Worm (Caenorhabditis elegans) whole organism, young adult: ENCODE data around the gene Y7A5A.1.

Source experiments
- B0019.2 ChIP-seq: fragments of 200-800 bp; sonication (Bioruptor generic); conservative IDR thresholded peaks from 2 replicates; pipeline ENCODE4 v1.3.6; 2022; ENCODE audit warnings: missing genetic modification reagents, missing genetic modification characterization, missing compliant biosample characterization
- B0035.1 ChIP-seq: sonication (generic microtip); optimal IDR thresholded peaks from 2 replicates; lab custom pipeline; 2016; ENCODE audit warnings: missing genetic modification characterization, mild to moderate bottlenecking, missing compliant biosample characterization, missing genotype, missing genetic modification reagents
- B0261.1 ChIP-seq: sonication (generic microtip); optimal IDR thresholded peaks from 2 replicates; lab custom pipeline; 2016; ENCODE audit warnings: mild to moderate bottlenecking, missing genetic modification characterization, moderate library complexity, missing compliant biosample characterization
- F10E7.11 ChIP-seq: sonication (generic microtip); optimal IDR thresholded peaks from 2 replicates; lab custom pipeline; 2017; ENCODE audit warnings: mild to moderate bottlenecking, missing genetic modification characterization, moderate library complexity, missing compliant biosample characterization
- F37B4.10 ChIP-seq: fragments of 200-800 bp; sonication (Bioruptor generic); IDR thresholded peaks from 2 replicates; pipeline ENCODE4 v1.3.6; 2022; ENCODE audit warnings: missing genetic modification characterization, missing compliant biosample characterization
- F52B5.7 ChIP-seq: sonication (generic microtip); optimal IDR thresholded peaks from 2 replicates; lab custom pipeline; 2016; ENCODE audit warnings: mild to moderate bottlenecking, missing genetic modification characterization, missing compliant biosample characterization
- T26A5.8 ChIP-seq: sonication (generic microtip); optimal IDR thresholded peaks from 2 replicates; lab custom pipeline; 2016; ENCODE audit warnings: missing genetic modification characterization, missing compliant biosample characterization
- Y67H2A.10 ChIP-seq: fragments of 200-800 bp; sonication (Bioruptor generic); conservative IDR thresholded peaks from 2 replicates; pipeline ENCODE4 v1.3.6; 2022; ENCODE audit warnings: missing genetic modification reagents, missing genetic modification characterization, missing compliant biosample characterization
- Y79H2A.3 ChIP-seq: fragments of 200-800 bp; sonication (Bioruptor generic); conservative IDR thresholded peaks from 2 replicates; pipeline ENCODE4 v1.3.6; 2022; ENCODE audit warnings: missing genetic modification reagents, missing genetic modification characterization, missing compliant biosample characterization
- Y95B8A.8 ChIP-seq: fragments of 200-800 bp; sonication (Bioruptor generic); IDR thresholded peaks from 2 replicates; pipeline ENCODE4 v1.3.6; 2022; ENCODE audit warnings: missing genetic modification reagents, missing genetic modification characterization, missing compliant biosample characterization
- aptf-3 ChIP-seq: fragments of 200-800 bp; sonication (Bioruptor generic); IDR thresholded peaks from 2 replicates; pipeline ENCODE4 v1.3.6; 2022; ENCODE audit warnings: missing genetic modification characterization, missing compliant biosample characterization
- athp-1 ChIP-seq: sonication (generic microtip); optimal IDR thresholded peaks from 2 replicates; lab custom pipeline; 2017; ENCODE audit warnings: mild to moderate bottlenecking, missing genetic modification characterization, missing compliant biosample characterization
- attf-3 ChIP-seq: fragments of 200-800 bp; sonication (Bioruptor generic); conservative IDR thresholded peaks from 2 replicates; pipeline ENCODE4 v1.3.6; 2022; ENCODE audit warnings: missing genetic modification reagents, missing genetic modification characterization, missing compliant biosample characterization
- ceh-27 ChIP-seq: fragments of 200-800 bp; sonication (Bioruptor generic); optimal IDR thresholded peaks from 2 replicates; lab custom pipeline; 2018; ENCODE audit warnings: mild to moderate bottlenecking, missing genetic modification characterization, moderate library complexity, missing compliant biosample characterization
- die-1 ChIP-seq: sonication (generic microtip); optimal IDR thresholded peaks from 2 replicates; lab custom pipeline; 2016; ENCODE audit warnings: missing genotype, mild to moderate bottlenecking, missing genetic modification characterization, missing compliant biosample characterization
- dpl-1 ChIP-seq: fragments of 150-350 bp; optimal IDR thresholded peaks from 2 replicates; lab custom pipeline; 2014; ENCODE audit warnings: missing biosample characterization, missing genetic modification reagents, missing genetic modification characterization
- gei-17 ChIP-seq: fragments of 200-800 bp; sonication (Bioruptor generic); optimal IDR thresholded peaks from 2 replicates; lab custom pipeline; 2018; ENCODE audit warnings: mild to moderate bottlenecking, missing genetic modification characterization, missing compliant biosample characterization
- hlh-12 ChIP-seq: sonication (generic microtip); optimal IDR thresholded peaks from 2 replicates; lab custom pipeline; 2016; ENCODE audit warnings: missing genetic modification characterization, missing compliant biosample characterization
- hsf-1 ChIP-seq: fragments of 200-800 bp; sonication (Bioruptor generic); IDR thresholded peaks from 2 replicates; pipeline ENCODE4 v1.3.6; 2022; ENCODE audit warnings: missing genetic modification reagents, missing genetic modification characterization, missing compliant biosample characterization
- lsl-1 ChIP-seq: fragments of 200-800 bp; sonication (Bioruptor generic); optimal IDR thresholded peaks from 2 replicates; lab custom pipeline; 2018; ENCODE audit warnings: mild to moderate bottlenecking, missing genetic modification characterization, moderate library complexity, missing compliant biosample characterization
- mcd-1 ChIP-seq: fragments of 200-800 bp; sonication (Bioruptor generic); IDR thresholded peaks from 2 replicates; pipeline ENCODE4 v1.3.6; 2022; ENCODE audit warnings: missing genetic modification reagents, missing genetic modification characterization, missing compliant biosample characterization
- mel-28 ChIP-seq: sonication (generic microtip); optimal IDR thresholded peaks from 2 replicates; lab custom pipeline; 2016; ENCODE audit warnings: borderline replicate concordance, mild to moderate bottlenecking, missing genetic modification characterization, missing compliant biosample characterization
- mes-4 ChIP-seq: sonication (generic microtip); optimal IDR thresholded peaks from 2 replicates; lab custom pipeline; 2016; ENCODE audit warnings: missing genotype, missing genetic modification characterization, missing compliant biosample characterization
- mxl-1 ChIP-seq: sonication (generic microtip); optimal IDR thresholded peaks from 2 replicates; lab custom pipeline; 2016; ENCODE audit warnings: missing genetic modification characterization, missing compliant biosample characterization
- nfya-2 ChIP-seq: fragments of 200-800 bp; sonication (Bioruptor generic); IDR thresholded peaks from 2 replicates; pipeline ENCODE4 v1.3.6; 2022; ENCODE audit warnings: missing genetic modification reagents, missing genetic modification characterization, missing compliant biosample characterization
- nfyb-1 ChIP-seq: fragments of 200-800 bp; sonication (Bioruptor generic); IDR thresholded peaks from 2 replicates; pipeline ENCODE4 v1.3.6; 2022; ENCODE audit warnings: missing genetic modification reagents, missing genetic modification characterization, missing compliant biosample characterization
- pha-4 ChIP-seq: fragments of 150-350 bp; sonication (generic microtip); optimal IDR thresholded peaks from 2 replicates; lab custom pipeline; 2014; ENCODE audit warnings: missing biosample characterization, missing genetic modification reagents, missing genetic modification characterization
- rcor-1 ChIP-seq: fragments of 200-800 bp; sonication (Bioruptor generic); IDR thresholded peaks from 2 replicates; pipeline ENCODE4 v1.3.6; 2022; ENCODE audit warnings: missing genetic modification reagents, missing genetic modification characterization, missing compliant biosample characterization
- rpc-1 ChIP-seq, 2 experiments: fragments of 150-350 bp in 1 of 2; sonication (generic microtip) in 1 of 2; optimal IDR thresholded peaks; 2 replicates each; lab custom pipeline; 2014 to 2018; ENCODE audit warnings: missing biosample characterization in 1 of 2, missing genetic modification characterization in 1 of 2, missing genetic modification reagents in 1 of 2, missing genotype in 1 of 2
- snpc-3.4 ChIP-seq: sonication (generic microtip); optimal IDR thresholded peaks from 2 replicates; lab custom pipeline; 2017; ENCODE audit warnings: missing genetic modification characterization, mild to moderate bottlenecking, missing compliant biosample characterization, antibody characterized with exemption, moderate library complexity, missing genotype, missing genetic modification reagents
- snpc-4 ChIP-seq, 5 experiments: fragments of 150-350 bp in 1 of 5; sonication (generic microtip) in 4 of 5; optimal IDR thresholded peaks; 2 replicates each; lab custom pipeline; 2014 to 2018; ENCODE audit warnings: missing genetic modification characterization in 5 of 5, missing biosample characterization in 3 of 5, antibody characterized with exemption in 2 of 5, mild to moderate bottlenecking in 2 of 5, missing compliant biosample characterization in 2 of 5, missing genotype in 2 of 5, moderate library complexity in 2 of 5, missing genetic modification reagents in 1 of 5
- somi-1 ChIP-seq: fragments of 200-800 bp; sonication (Bioruptor generic); optimal IDR thresholded peaks from 2 replicates; lab custom pipeline; 2018; ENCODE audit warnings: mild to moderate bottlenecking, missing genetic modification characterization, missing compliant biosample characterization
- sptf-2 ChIP-seq: fragments of 200-800 bp; sonication (Bioruptor generic); optimal IDR thresholded peaks from 2 replicates; lab custom pipeline; 2018; ENCODE audit warnings: mild to moderate bottlenecking, missing genetic modification characterization, missing compliant biosample characterization
- tbp1 ChIP-seq: fragments of 200-800 bp; sonication (Bioruptor generic); optimal IDR thresholded peaks from 2 replicates; lab custom pipeline; 2018; ENCODE audit warnings: mild to moderate bottlenecking, missing genetic modification characterization, missing compliant biosample characterization
- unc-130 ChIP-seq: sonication (generic microtip); optimal IDR thresholded peaks from 2 replicates; lab custom pipeline; 2016; ENCODE audit warnings: missing genetic modification reagents, missing genetic modification characterization, missing compliant biosample characterization
- xnd-1 ChIP-seq: sonication (generic microtip); optimal IDR thresholded peaks from 2 replicates; lab custom pipeline; 2016; ENCODE audit warnings: missing genotype, missing genetic modification reagents, missing genetic modification characterization, missing compliant biosample characterization
- ztf-18 ChIP-seq: sonication (generic microtip); optimal IDR thresholded peaks from 2 replicates; lab custom pipeline; 2016; ENCODE audit warnings: missing genotype, mild to moderate bottlenecking, missing genetic modification characterization, missing compliant biosample characterization
- ztf-26 ChIP-seq: sonication (generic microtip); optimal IDR thresholded peaks from 2 replicates; lab custom pipeline; 2017; ENCODE audit warnings: missing genetic modification characterization, missing compliant biosample characterization

Gene Y7A5A.1

DNA sequence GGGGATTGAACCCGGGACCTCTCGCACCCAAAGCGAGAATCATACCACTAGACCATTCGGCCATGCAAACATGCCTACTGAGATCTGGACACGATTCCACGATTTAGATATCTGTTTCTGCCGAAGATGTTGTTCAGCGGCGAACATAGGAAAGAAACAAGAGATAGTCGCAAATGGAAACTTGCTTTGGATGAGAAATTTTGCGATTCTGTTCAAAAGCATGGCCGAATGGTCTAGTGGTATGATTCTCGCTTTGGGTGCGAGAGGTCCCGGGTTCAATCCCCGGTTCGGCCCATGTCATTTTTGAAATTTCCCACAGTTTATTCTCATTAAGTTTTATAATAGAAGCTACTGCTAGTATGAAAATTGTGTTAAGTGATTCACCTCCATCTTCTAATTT lies 25.3 kb upstream of the Y7A5A.1 start (continued):
- TF ChIP-seq mes-4 (tag; lab: Kevin White, UChicago) (no peak), ceh-27 (GFP tag; lab: Kevin White, UChicago) (no peak)
- TF ChIP-seq, all 124 proteins: peak for 17

DNA sequence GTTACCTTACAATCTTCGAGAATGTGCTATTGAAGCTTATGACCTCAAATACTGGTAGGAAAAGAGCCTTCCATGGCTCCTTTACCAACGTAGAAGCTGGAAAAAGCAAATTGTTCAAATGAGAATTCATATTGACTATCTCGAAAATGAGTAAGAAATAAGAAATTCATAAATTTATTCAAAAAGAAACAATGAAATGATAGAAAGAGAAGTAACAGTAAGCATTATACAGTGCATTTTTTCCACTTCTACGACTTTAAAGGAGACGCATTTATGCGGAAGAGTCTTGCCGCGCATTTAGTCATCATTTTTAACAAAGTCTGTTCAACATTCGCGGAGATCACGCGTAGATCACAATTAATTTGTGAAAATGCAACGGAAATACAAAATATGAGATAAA lies 23.7 kb upstream of the Y7A5A.1 start, which contains the start of gene Y7A5A.10:
Gene Y7A5A.10 (minus strand): TSS at position 101 of the 400 bp plus-strand sequence.
- TF ChIP-seq hsf-1 (GFP tag; lab: Robert Waterston, UW) (no peak), snpc-3.4 (tag; lab: Kevin White, UChicago) (no peak), F52B5.7 (tag; lab: Kevin White, UChicago) (no peak), Y95B8A.8 (GFP tag; lab: Robert Waterston, UW) (no peak), lsl-1 (GFP tag; lab: Kevin White, UChicago) (no peak), ztf-26 (no peak), F10E7.11 (tag; lab: Kevin White, UChicago) (no peak), B0035.1 (no peak), mxl-1 (tag; lab: Kevin White, UChicago) (no peak), athp-1 (tag; lab: Kevin White, UChicago) (no peak), B0019.2 (GFP tag; lab: Robert Waterston, UW) (no peak), somi-1 (GFP tag; lab: Kevin White, UChicago) (no peak), mcd-1 (GFP tag; lab: Robert Waterston, UW) (no peak)

DNA sequence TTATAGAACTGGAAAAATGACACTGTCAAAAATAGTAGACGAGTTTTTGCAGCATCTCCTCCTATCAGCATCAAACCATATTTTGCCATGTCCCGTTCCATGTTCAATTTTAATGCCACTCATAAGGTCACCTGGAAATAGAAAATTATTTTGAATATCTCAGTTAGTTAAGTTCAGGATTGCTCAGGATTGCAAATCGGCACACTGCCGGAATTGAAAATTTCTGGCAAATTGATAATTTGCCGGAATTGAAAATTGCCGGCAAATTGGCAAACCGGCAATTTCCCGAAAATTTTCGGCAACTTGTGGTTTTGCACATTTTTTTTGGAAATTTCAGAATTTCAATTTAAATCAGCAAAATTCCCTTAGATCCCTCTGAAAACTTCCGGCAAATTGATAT lies 15.4 kb upstream of the Y7A5A.1 start, which contains the start of gene Y7A5A.5:
Gene Y7A5A.5 (minus strand): TSS at position 101 of the 400 bp plus-strand sequence.
- TF ChIP-seq B0261.1: no peak

DNA sequence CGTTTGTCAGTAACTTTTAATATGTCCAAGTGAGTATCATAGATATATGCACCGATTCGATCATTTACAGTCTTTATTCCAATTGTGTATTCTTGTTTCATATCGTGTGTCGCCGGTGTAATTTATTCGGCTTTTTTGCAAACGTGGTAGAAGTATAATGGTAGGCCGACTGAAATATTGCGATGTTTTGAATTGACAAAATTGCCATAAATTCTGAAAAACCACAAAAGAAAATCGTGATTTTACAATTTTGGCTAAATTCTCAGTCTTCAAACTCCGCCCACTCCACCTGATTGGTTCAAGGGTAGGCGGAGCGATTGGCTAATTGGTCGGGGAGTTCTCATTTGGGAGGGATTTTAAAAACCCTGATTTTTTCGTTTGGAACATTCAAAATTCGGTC lies 13.3 kb upstream of the Y7A5A.1 start, which contains the start of gene Y7A5A.3:
Gene Y7A5A.3 (minus strand): TSS at position 101 of the 400 bp plus-strand sequence.
- no peak for TF ChIP-seq nfya-2
- TF ChIP-seq tbp1 (GFP tag; lab: Kevin White, UChicago): no peak
- TF ChIP-seq unc-130 (GFP tag; lab: Kevin White, UChicago): no peak
- TF ChIP-seq F37B4.10 (GFP tag; lab: Robert Waterston, UW): no peak
- TF ChIP-seq mcd-1 (GFP tag; lab: Robert Waterston, UW): no peak
- no peak for TF ChIP-seq nfyb-1 (GFP tag; lab: Robert Waterston, UW)
- TF ChIP-seq sptf-2 (GFP tag; lab: Kevin White, UChicago): no peak
- TF ChIP-seq gei-17 (GFP tag; lab: Kevin White, UChicago): no peak
- TF ChIP-seq snpc-3.4 (tag; lab: Kevin White, UChicago): no peak
- no peak for TF ChIP-seq aptf-3 (GFP tag; lab: Robert Waterston, UW)
- TF ChIP-seq die-1 (tag; lab: Kevin White, UChicago): no peak
- TF ChIP-seq T26A5.8 (tag; lab: Kevin White, UChicago): no peak
- TF ChIP-seq ztf-18: no peak
- TF ChIP-seq hlh-12 (tag; lab: Kevin White, UChicago): no peak
- TF ChIP-seq Y67H2A.10 (GFP tag; lab: Robert Waterston, UW): no peak
- TF ChIP-seq rpc-1 (optimal IDR thresholded peaks at IDR 0.05; lab: Kevin White, UChicago): no peak
- TF ChIP-seq rpc-1 (tag; optimal IDR thresholded peaks at IDR 0.05; lab: Kevin White, UChicago): no peak
- no peak for TF ChIP-seq mel-28 (tag; lab: Kevin White, UChicago)
- no peak for TF ChIP-seq hsf-1 (GFP tag; lab: Robert Waterston, UW)

DNA sequence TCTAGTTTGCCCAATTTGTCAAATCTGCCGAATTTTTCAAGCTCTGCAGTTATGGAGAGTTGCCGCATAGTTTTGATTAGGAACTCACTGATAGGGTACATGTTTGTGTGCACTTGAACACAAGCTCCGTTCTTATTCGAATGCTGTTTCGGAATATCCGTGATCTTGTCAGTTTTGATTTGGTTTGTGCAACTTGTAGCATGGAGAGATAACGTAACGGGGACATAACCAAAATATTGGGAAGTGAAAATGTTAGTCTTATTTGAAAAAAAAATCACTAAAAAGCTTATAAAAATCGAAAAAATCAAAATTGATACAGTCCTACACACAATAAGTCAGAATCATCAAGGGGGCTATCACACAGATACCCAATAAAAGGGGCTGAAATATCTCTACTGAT lies 10.7 kb upstream of the Y7A5A.1 start, which contains the start of gene Y7A5A.24:
Gene Y7A5A.24 (minus strand): TSS at position 101 of the 400 bp plus-strand sequence.
- TF ChIP-seq rcor-1 (GFP tag; lab: Robert Waterston, UW) (no peak), Y67H2A.10 (GFP tag; lab: Robert Waterston, UW) (no peak), snpc-4 (GFP tag; optimal IDR thresholded peaks at IDR 0.05; lab: Kevin White, UChicago) (no peak), snpc-4 (tag; optimal IDR thresholded peaks at IDR 0.05; lab: Kevin White, UChicago) (no peak), dpl-1 (GFP tag; lab: Kevin White, UChicago) (no peak), xnd-1 (tag; lab: Kevin White, UChicago) (no peak), attf-3 (GFP tag; lab: Robert Waterston, UW) (no peak), Y79H2A.3 (GFP tag; lab: Robert Waterston, UW) (no peak), hsf-1 (GFP tag; lab: Robert Waterston, UW) (no peak), T26A5.8 (tag; lab: Kevin White, UChicago) (no peak), pha-4 (no peak), F52B5.7 (tag; lab: Kevin White, UChicago) (no peak), rpc-1 (optimal IDR thresholded peaks at IDR 0.05; lab: Kevin White, UChicago) (no peak), rpc-1 (tag; optimal IDR thresholded peaks at IDR 0.05; lab: Kevin White, UChicago) (no peak), mel-28 (tag; lab: Kevin White, UChicago) (no peak)
- TF ChIP-seq, all 124 proteins: peak for 0
